Worm (Caenorhabditis elegans) whole organism, L1 larva: Measurements from ENCODE around the gene C14A4.12.

Source experiments
- C04F5.9 ChIP-seq: sonication (generic microtip); optimal IDR thresholded peaks from 2 replicates; lab custom pipeline; 2016; ENCODE audit warnings: missing genetic modification characterization, missing compliant biosample characterization
- F16B12.6 ChIP-seq: fragments of 150-350 bp; optimal IDR thresholded peaks from 2 replicates; lab custom pipeline; 2014; ENCODE audit warnings: missing biosample characterization, missing genetic modification characterization
- Y116A8C.19 ChIP-seq: sonication (generic microtip); optimal IDR thresholded peaks from 2 replicates; lab custom pipeline; 2016; ENCODE audit warnings: missing compliant biosample characterization, missing genetic modification characterization, borderline replicate concordance
- blmp-1 ChIP-seq: fragments of 150-350 bp; optimal IDR thresholded peaks from 2 replicates; lab custom pipeline; 2014; ENCODE audit warnings: missing biosample characterization, missing genetic modification characterization
- ceh-88 ChIP-seq: fragments of 200-800 bp; sonication (Bioruptor generic); IDR thresholded peaks from 2 replicates; pipeline ENCODE4 v1.3.6; 2022; ENCODE audit warnings: missing genetic modification characterization, missing compliant biosample characterization
- dpl-1 ChIP-seq, 3 experiments: fragments of 150-350 bp in 2 of 3; sonication (generic microtip) in 1 of 3; optimal IDR thresholded peaks; 2 replicates each; lab custom pipeline; 2014 to 2017; ENCODE audit warnings: missing biosample characterization in 3 of 3, missing genetic modification characterization in 3 of 3, missing genetic modification reagents in 3 of 3
- dsc-1 ChIP-seq: sonication (generic microtip); optimal IDR thresholded peaks from 2 replicates; lab custom pipeline; 2016; ENCODE audit warnings: mild to moderate bottlenecking, missing genetic modification characterization, missing compliant biosample characterization
- efl-1 ChIP-seq, 4 experiments: fragments of 150-350 bp; optimal IDR thresholded peaks in 3 of 4; peaks in 1 of 4; 1 replicate in 1 of 4; 2 replicates in 3 of 4; lab custom pipeline; 2014; ENCODE audit warnings: missing biosample characterization in 2 of 4, missing genetic modification characterization in 2 of 4, missing genetic modification reagents in 2 of 4
- egl-13 ChIP-seq: sonication (generic microtip); optimal IDR thresholded peaks from 2 replicates; lab custom pipeline; 2016; ENCODE audit warnings: missing genotype, missing genetic modification reagents, missing genetic modification characterization, missing compliant biosample characterization
- elt-2 ChIP-seq: sonication (generic microtip); optimal IDR thresholded peaks from 2 replicates; lab custom pipeline; 2016; ENCODE audit warnings: missing genetic modification characterization, mild to moderate bottlenecking, inconsistent platforms, missing compliant biosample characterization, missing genetic modification reagents
- ets-5 ChIP-seq: fragments of 200-800 bp; sonication (Bioruptor generic); IDR thresholded peaks from 2 replicates; pipeline ENCODE4 v1.3.6; 2022; ENCODE audit warnings: missing genetic modification characterization, missing compliant biosample characterization
- fkh-4 ChIP-seq: sonication (generic microtip); optimal IDR thresholded peaks from 2 replicates; lab custom pipeline; 2016; ENCODE audit warnings: missing compliant biosample characterization, missing genetic modification characterization, borderline replicate concordance
- fkh-8 ChIP-seq: sonication (generic microtip); optimal IDR thresholded peaks from 2 replicates; lab custom pipeline; 2016; ENCODE audit warnings: mild to moderate bottlenecking, missing genetic modification characterization, missing compliant biosample characterization
- grh-1 ChIP-seq: fragments of 200-800 bp; sonication (Bioruptor generic); IDR thresholded peaks from 2 replicates; pipeline ENCODE4 v1.3.6; 2022; ENCODE audit warnings: missing genetic modification reagents, missing genetic modification characterization, missing compliant biosample characterization
- hlh-17 ChIP-seq: fragments of 200-800 bp; sonication (Bioruptor generic); optimal IDR thresholded peaks from 2 replicates; lab custom pipeline; 2018; ENCODE audit warnings: missing genetic modification characterization, mild to moderate bottlenecking, missing compliant biosample characterization, moderate library complexity, borderline replicate concordance
- hlh-4 ChIP-seq: sonication (generic microtip); optimal IDR thresholded peaks from 2 replicates; lab custom pipeline; 2016; ENCODE audit warnings: mild to moderate bottlenecking, missing genetic modification characterization, missing compliant biosample characterization
- isw-1 ChIP-seq: fragments of 200-800 bp; sonication (Bioruptor generic); IDR thresholded peaks from 2 replicates; pipeline ENCODE4 v1.3.6; 2022; ENCODE audit warnings: missing genetic modification characterization, missing compliant biosample characterization
- lin-14 ChIP-seq: fragments of 200-800 bp; sonication (Bioruptor generic); optimal IDR thresholded peaks from 2 replicates; lab custom pipeline; 2018; ENCODE audit warnings: mild to moderate bottlenecking, missing genetic modification characterization, moderate library complexity, missing compliant biosample characterization
- lin-35 ChIP-seq, 2 experiments: fragments of 150-350 bp; optimal IDR thresholded peaks; 2 replicates each; lab custom pipeline; 2014; ENCODE audit warnings: missing biosample characterization in 2 of 2, missing genetic modification characterization in 2 of 2, missing genetic modification reagents in 2 of 2
- lin-39 ChIP-seq: fragments of 150-350 bp; optimal IDR thresholded peaks from 2 replicates; lab custom pipeline; 2014; ENCODE audit warnings: missing biosample characterization, missing genetic modification reagents, missing genetic modification characterization
- lsy-2 ChIP-seq, 2 experiments: fragments of 150-350 bp; optimal IDR thresholded peaks; 2 replicates each; lab custom pipeline; 2014; ENCODE audit warnings: missing biosample characterization in 2 of 2, missing genetic modification characterization in 2 of 2
- mab-9 ChIP-seq: fragments of 200-800 bp; sonication (Bioruptor generic); IDR thresholded peaks from 2 replicates; pipeline ENCODE4 v1.3.6; 2022; ENCODE audit warnings: missing genetic modification reagents, missing genetic modification characterization, missing compliant biosample characterization
- mef-2 ChIP-seq: fragments of 150-350 bp; optimal IDR thresholded peaks from 2 replicates; lab custom pipeline; 2014; ENCODE audit warnings: missing biosample characterization, missing genetic modification characterization
- nhr-19 ChIP-seq: fragments of 200-800 bp; sonication (Bioruptor generic); conservative IDR thresholded peaks from 2 replicates; pipeline ENCODE4 v1.3.6; 2022; ENCODE audit warnings: missing genetic modification characterization, missing compliant biosample characterization
- nhr-71 ChIP-seq: sonication (generic microtip); optimal IDR thresholded peaks from 2 replicates; lab custom pipeline; 2016; ENCODE audit warnings: mild to moderate bottlenecking, missing genetic modification characterization, moderate library complexity, missing compliant biosample characterization
- nhr-85 ChIP-seq: sonication (generic microtip); peaks from one replicate; lab custom pipeline; 2016; ENCODE audit warnings: missing genetic modification characterization, inconsistent platforms, missing compliant biosample characterization
- pag-3 ChIP-seq: sonication (generic microtip); optimal IDR thresholded peaks from 2 replicates; lab custom pipeline; 2017; ENCODE audit warnings: missing genetic modification characterization, mild to moderate bottlenecking, missing compliant biosample characterization, antibody characterized with exemption, borderline replicate concordance; ENCODE audit not compliant: insufficient read depth
- pax-3 ChIP-seq: fragments of 200-800 bp; sonication (Bioruptor generic); optimal IDR thresholded peaks from 2 replicates; lab custom pipeline; 2018; ENCODE audit warnings: mild to moderate bottlenecking, missing genetic modification characterization, moderate library complexity, missing compliant biosample characterization
- pqm-1 ChIP-seq: sonication (generic microtip); optimal IDR thresholded peaks from 3 replicates; lab custom pipeline; 2017; ENCODE audit warnings: missing biosample characterization, missing genetic modification characterization
- snpc-4 ChIP-seq: fragments of 150-350 bp; optimal IDR thresholded peaks from 2 replicates; lab custom pipeline; 2014; ENCODE audit warnings: missing biosample characterization, missing genetic modification characterization
- sptf-1 ChIP-seq: fragments of 150-350 bp; optimal IDR thresholded peaks from 2 replicates; lab custom pipeline; 2014; ENCODE audit warnings: missing biosample characterization, missing genetic modification characterization
- sup-37 ChIP-seq: fragments of 200-800 bp; sonication (Bioruptor generic); optimal IDR thresholded peaks from 2 replicates; lab custom pipeline; 2018; ENCODE audit warnings: mild to moderate bottlenecking, missing genetic modification characterization, missing compliant biosample characterization
- swsn-7 ChIP-seq: sonication (generic microtip); optimal IDR thresholded peaks from 2 replicates; lab custom pipeline; 2016; ENCODE audit warnings: missing genetic modification characterization, missing compliant biosample characterization
- tbx-2 ChIP-seq: sonication (generic microtip); optimal IDR thresholded peaks from 2 replicates; lab custom pipeline; 2016; ENCODE audit warnings: missing genetic modification characterization, missing compliant biosample characterization
- unc-62 ChIP-seq: fragments of 150-350 bp; optimal IDR thresholded peaks from 2 replicates; lab custom pipeline; 2014; ENCODE audit warnings: missing biosample characterization, missing genetic modification reagents, missing genetic modification characterization

Gene C14A4.12

DNA sequence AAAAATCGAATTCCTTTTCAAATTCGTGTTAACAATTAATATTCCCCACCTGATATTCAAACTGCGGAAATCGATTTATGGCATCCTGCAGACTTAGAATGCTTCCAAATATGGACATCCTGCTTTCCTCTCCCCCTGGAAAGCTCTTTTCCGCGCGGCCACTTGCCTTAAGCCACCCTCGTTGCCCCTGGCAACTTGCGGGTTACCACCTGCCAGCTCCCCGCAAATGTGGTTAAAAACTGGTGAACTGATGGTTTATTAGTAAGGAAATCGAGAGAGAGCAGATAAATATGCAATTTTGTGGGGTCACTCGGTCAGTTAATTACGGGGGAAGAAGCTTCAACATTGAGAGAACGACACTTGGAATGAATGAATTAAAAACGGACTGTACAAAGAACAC is 39.3 kb downstream of the C14A4.12 start, which contains the start of gene nphp-1:
TSS of gene nphp-1 (minus strand) at position 145 of the 400 bp plus-strand sequence.
- TF ChIP-seq swsn-7 (no peak), fkh-8 (tag; lab: Kevin White, UChicago) (peak; percentile 41)

DNA sequence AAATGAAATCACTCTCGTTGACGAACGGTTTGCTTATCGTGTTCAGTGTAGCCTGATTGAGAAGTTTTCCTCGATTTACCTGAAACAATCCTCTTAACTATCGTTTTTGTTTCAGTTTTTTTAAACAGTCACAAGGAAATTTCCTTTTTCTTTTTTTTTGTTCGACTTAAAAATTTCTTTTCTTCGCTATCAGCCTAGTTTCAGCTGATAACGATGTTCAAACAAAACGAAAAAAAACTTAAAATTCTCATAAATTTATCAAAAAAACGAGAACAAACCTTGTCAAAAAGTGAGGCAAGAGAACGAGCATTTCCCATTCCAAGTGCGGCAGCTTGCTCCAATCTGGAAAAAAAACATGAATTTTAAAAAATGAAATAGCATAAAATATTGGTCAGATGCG is 40.7 kb downstream of the C14A4.12 start:
- TF ChIP-seq elt-2 = peak; percentile 42
- TF ChIP-seq efl-1 (optimal IDR thresholded peaks at IDR 0.05; lab: Kevin White, UChicago) = no peak
- TF ChIP-seq efl-1 (GFP tag; optimal IDR thresholded peaks at IDR 0.05 in 1 of 2; lab: Kevin White, UChicago) = no peak
- TF ChIP-seq ets-5 (GFP tag; lab: Robert Waterston, UW) = no peak
- peak in 1 of 2 experiments; percentile 12 for TF ChIP-seq lin-35 (GFP tag; optimal IDR thresholded peaks at IDR 0.05; lab: Kevin White, UChicago)
- TF ChIP-seq blmp-1 (tag; lab: Kevin White, UChicago) = no peak

- no peak for TF ChIP-seq elt-2
- TF ChIP-seq nhr-85 (tag; lab: Kevin White, UChicago) = no peak
- TF ChIP-seq pqm-1 (tag; lab: Kevin White, UChicago) = no peak
- TF ChIP-seq dsc-1 (tag; lab: Kevin White, UChicago) = no peak
- no peak for TF ChIP-seq lin-35 (GFP tag; optimal IDR thresholded peaks at IDR 0.05; lab: Kevin White, UChicago)
- no peak for TF ChIP-seq isw-1
- TF ChIP-seq dpl-1 (GFP tag; optimal IDR thresholded peaks at IDR 0.05; lab: Kevin White, UChicago) = no peak
- no peak for TF ChIP-seq egl-13 (tag; lab: Kevin White, UChicago)
- no peak for TF ChIP-seq lin-39 (tag; lab: Kevin White, UChicago)
Measured at ce11 chrII:10654435-10654834, 41.6 kb downstream of the C14A4.12 start.

- no peak for TF ChIP-seq tbx-2 (tag; lab: Kevin White, UChicago)
- peak; percentile 29 for TF ChIP-seq elt-2
- no peak for TF ChIP-seq Y116A8C.19
Measured at ce11 chrII:10656395-10656794, 43.6 kb downstream of the C14A4.12 start.

- TF ChIP-seq elt-2 = no peak
- TF ChIP-seq efl-1 (optimal IDR thresholded peaks at IDR 0.05; lab: Kevin White, UChicago) = peak in 1 of 2 experiments; percentile 12
- no peak for TF ChIP-seq efl-1 (GFP tag; optimal IDR thresholded peaks at IDR 0.05 in 1 of 2; lab: Kevin White, UChicago)
- no peak for TF ChIP-seq fkh-4 (tag; lab: Kevin White, UChicago)
- TF ChIP-seq mef-2 = no peak
- TF ChIP-seq pag-3 (tag; lab: Kevin White, UChicago) = no peak
- TF ChIP-seq unc-62 = no peak
- no peak for TF ChIP-seq sup-37 (GFP tag; lab: Kevin White, UChicago)
- TF ChIP-seq ceh-88 = no peak
- TF ChIP-seq hlh-4 (tag; lab: Kevin White, UChicago) = no peak
- TF ChIP-seq swsn-7 = no peak
- no peak for TF ChIP-seq C04F5.9 (tag; lab: Kevin White, UChicago)
- TF ChIP-seq nhr-71 (tag; lab: Kevin White, UChicago) = peak; percentile 1
- peak in 1 of 2 experiments; percentile 6 for TF ChIP-seq lin-35 (GFP tag; optimal IDR thresholded peaks at IDR 0.05; lab: Kevin White, UChicago)
- 0 out of 2 replicates have a peak, but pooled peaks have one; percentile 7 for TF ChIP-seq nhr-19 (GFP tag; lab: Robert Waterston, UW)
- TF ChIP-seq snpc-4 (tag; lab: Kevin White, UChicago) = no peak
- no peak for TF ChIP-seq F16B12.6 (tag; lab: Kevin White, UChicago)
- TF ChIP-seq hlh-17 (GFP tag; lab: Kevin White, UChicago) = no peak
- peak; percentile 36; the same call in 1 of the 2 replicates for TF ChIP-seq grh-1 (GFP tag; lab: Robert Waterston, UW)
- TF ChIP-seq lin-39 (tag; lab: Kevin White, UChicago) = no peak
- TF ChIP-seq sptf-1 (tag; lab: Kevin White, UChicago) = no peak
- no peak for TF ChIP-seq dsc-1 (tag; lab: Kevin White, UChicago)
- TF ChIP-seq lsy-2 (tag; optimal IDR thresholded peaks at IDR 0.05; lab: Kevin White, UChicago) = peak in 1 of 2 experiments; percentile 22
- TF ChIP-seq pax-3 (tag; lab: Kevin White, UChicago) = no peak
- TF ChIP-seq mab-9 = no peak
- peak; percentile 15 for TF ChIP-seq lin-14
Measured at ce11 chrII:10657632-10658108, 44.8 kb downstream of the C14A4.12 start, which contains the start of gene lact-3. Gene lact-3, minus strand, starts transcription at chrII:10657682.
